Worm (Caenorhabditis elegans) whole organism, mixed stage, embryonic: ENCODE measurements around the gene aaim-1.

Source experiments
- M03D4.4 ChIP-seq: sonication (generic microtip); optimal IDR thresholded peaks from 2 replicates; lab custom pipeline; 2017; ENCODE audit warnings: mild to moderate bottlenecking, missing genetic modification characterization, missing compliant biosample characterization
- ceh-39 ChIP-seq: fragments of 150-350 bp; optimal IDR thresholded peaks from 2 replicates; lab custom pipeline; 2014; ENCODE audit warnings: missing biosample characterization, missing genetic modification characterization
- ces-1 ChIP-seq: fragments of 150-350 bp; optimal IDR thresholded peaks from 2 replicates; lab custom pipeline; 2014; ENCODE audit warnings: missing biosample characterization, missing genetic modification reagents, missing genetic modification characterization
- elt-1 ChIP-seq: sonication (generic microtip); optimal IDR thresholded peaks from 2 replicates; lab custom pipeline; 2017; ENCODE audit warnings: missing genetic modification characterization, mild to moderate bottlenecking, missing compliant biosample characterization, antibody characterized with exemption, moderate library complexity, borderline replicate concordance; ENCODE audit not compliant: insufficient read depth
- lsy-2 ChIP-seq: fragments of 150-350 bp; optimal IDR thresholded peaks from 2 replicates; lab custom pipeline; 2014; ENCODE audit warnings: missing biosample characterization, missing genetic modification characterization
- nhr-12 ChIP-seq: fragments of 150-350 bp; optimal IDR thresholded peaks from 2 replicates; lab custom pipeline; 2014; ENCODE audit warnings: missing biosample characterization, missing genetic modification characterization
- nhr-28 ChIP-seq: fragments of 150-350 bp; optimal IDR thresholded peaks from 2 replicates; lab custom pipeline; 2014; ENCODE audit warnings: missing biosample characterization, missing genetic modification characterization
- nhr-76 ChIP-seq: sonication (generic microtip); optimal IDR thresholded peaks from 2 replicates; lab custom pipeline; 2017; ENCODE audit warnings: missing biosample characterization, missing genetic modification characterization
- pha-4 ChIP-seq: fragments of 150-350 bp; optimal IDR thresholded peaks from 2 replicates; lab custom pipeline; 2018; ENCODE audit warnings: missing biosample characterization, missing genetic modification reagents, missing genetic modification characterization
- snpc-4 ChIP-seq: fragments of 150-350 bp; optimal IDR thresholded peaks from 2 replicates; lab custom pipeline; 2014; ENCODE audit warnings: missing biosample characterization, missing genetic modification characterization
- sptf-1 ChIP-seq: sonication (generic microtip); optimal IDR thresholded peaks from 2 replicates; lab custom pipeline; 2017; ENCODE audit warnings: mild to moderate bottlenecking, missing genetic modification characterization, moderate library complexity, missing compliant biosample characterization
- unc-39 ChIP-seq: fragments of 150-350 bp; optimal IDR thresholded peaks from 2 replicates; lab custom pipeline; 2014; ENCODE audit warnings: missing biosample characterization, missing genetic modification characterization
- unc-62 ChIP-seq: fragments of 150-350 bp; optimal IDR thresholded peaks from 2 replicates; lab custom pipeline; 2014; ENCODE audit warnings: missing biosample characterization, missing genetic modification reagents, missing genetic modification characterization
- ztf-11 ChIP-seq: fragments of 150-350 bp; optimal IDR thresholded peaks from 2 replicates; lab custom pipeline; 2014; ENCODE audit warnings: missing biosample characterization, missing genetic modification characterization

DNA sequence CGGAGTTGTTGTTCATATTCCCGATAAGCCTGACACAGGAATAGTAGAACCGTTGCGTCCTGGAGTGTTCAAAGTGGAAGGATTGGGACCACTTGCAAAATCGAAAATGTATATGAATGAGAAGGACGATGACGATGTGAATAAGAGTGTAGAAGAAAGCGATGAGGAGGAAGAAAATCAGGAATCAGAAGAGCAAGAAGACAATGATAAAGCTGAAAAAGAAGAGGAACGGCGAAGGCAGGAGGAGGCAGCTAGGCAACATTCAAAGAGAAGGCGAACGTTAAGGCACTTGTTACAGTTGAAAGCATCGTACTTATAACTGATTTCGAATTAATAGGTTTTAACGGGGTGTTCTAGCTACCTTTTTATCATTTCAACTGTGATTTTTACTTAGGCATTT lies 18.6 kb downstream of the aaim-1 start:
- no peak for TF ChIP-seq lsy-2 (tag; lab: Kevin White, UChicago)
- TF ChIP-seq ces-1 (GFP tag; lab: Kevin White, UChicago), result no peak
- TF ChIP-seq unc-39 (tag; lab: Kevin White, UChicago), result no peak
- TF ChIP-seq snpc-4 (tag; lab: Kevin White, UChicago), result no peak
- no peak for TF ChIP-seq nhr-76
- no peak for TF ChIP-seq ztf-11 (tag; lab: Kevin White, UChicago)
- TF ChIP-seq ceh-39, result no peak
- no peak for TF ChIP-seq pha-4
- TF ChIP-seq unc-62 (GFP tag; lab: Kevin White, UChicago), result no peak
- TF ChIP-seq nhr-28 (tag; lab: Kevin White, UChicago), result no peak
- TF ChIP-seq M03D4.4 (tag; lab: Kevin White, UChicago), result no peak
- TF ChIP-seq nhr-12 (tag; lab: Kevin White, UChicago), result no peak
- no peak for TF ChIP-seq sptf-1 (tag; lab: Kevin White, UChicago)
- no peak for TF ChIP-seq elt-1
